Fruit fly (Drosophila melanogaster) Kc167 (cell line): ENCODE measurements around the gene Rab6.

Source experiments
- Myc ChIP-seq: fragments of >200 bp; optimal IDR thresholded peaks from 2 replicates; lab custom pipeline; 2017; ENCODE audit warnings: missing external identifiers
- Sin3A ChIP-seq: fragments of >200 bp; optimal IDR thresholded peaks from 2 replicates; lab custom pipeline; 2018; ENCODE audit warnings: missing external identifiers
- h ChIP-seq: fragments of >200 bp; optimal IDR thresholded peaks from 3 replicates; lab custom pipeline; 2018; ENCODE audit warnings: missing external identifiers
- insv ChIP-seq: fragments of >200 bp; optimal IDR thresholded peaks from 3 replicates; lab custom pipeline; 2018; ENCODE audit warnings: missing external identifiers
- psq ChIP-seq: fragments of >200 bp; optimal IDR thresholded peaks from 2 replicates; lab custom pipeline; 2017; ENCODE audit warnings: missing external identifiers
- ttk ChIP-seq: sonication (Bioruptor generic); optimal IDR thresholded peaks from 2 replicates; lab custom pipeline; 2017; ENCODE audit warnings: missing external identifiers

Rab6 gene

dm6 chr2L:12108779-12109564 lies at the start of gene Rab6, which contains the start of gene Phae1:
Rab6 (minus strand) TSS chr2L:12109116.
Phae1 (plus strand) TSS chr2L:12109417.
- no peak for TF ChIP-seq psq (lab: Kevin White, UChicago)
- TF ChIP-seq Myc (lab: Kevin White, UChicago), result no peak
- no peak for TF ChIP-seq Sin3A (lab: Kevin White, UChicago)
- no peak for TF ChIP-seq ttk (lab: Kevin White, UChicago)
- no peak for TF ChIP-seq insv
- TF ChIP-seq h (lab: Kevin White, UChicago), result no peak

DNA sequence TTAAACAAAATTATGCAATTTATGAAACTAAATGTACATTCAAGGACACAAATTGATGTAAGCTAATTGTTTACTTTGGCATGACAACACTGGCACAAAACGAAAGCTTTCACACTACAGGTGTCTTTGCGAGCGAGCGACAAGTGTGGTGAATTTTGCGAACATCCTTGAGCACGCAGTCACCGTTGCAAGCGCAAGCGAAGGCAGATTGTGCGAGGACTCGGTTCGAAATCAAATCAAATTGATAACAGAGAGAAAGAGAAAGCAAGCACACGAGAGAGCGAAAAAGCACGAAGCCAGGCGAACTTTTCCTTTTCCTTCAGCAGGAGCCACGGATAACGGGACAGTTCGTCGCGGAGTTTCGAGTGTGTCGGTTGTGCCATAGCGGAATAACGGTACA lies 33.5 kb upstream of the Rab6 start, which contains the start of gene CG31760:
TSS of gene CG31760 (plus strand) at position 342 of the 400 bp plus-strand sequence.
- TF ChIP-seq Myc (lab: Kevin White, UChicago), result no peak
- TF ChIP-seq psq (lab: Kevin White, UChicago), result no peak
- TF ChIP-seq ttk (lab: Kevin White, UChicago), result no peak
- TF ChIP-seq h (lab: Kevin White, UChicago), result no peak
- no peak for TF ChIP-seq Sin3A (lab: Kevin White, UChicago)
- no peak for TF ChIP-seq insv

DNA sequence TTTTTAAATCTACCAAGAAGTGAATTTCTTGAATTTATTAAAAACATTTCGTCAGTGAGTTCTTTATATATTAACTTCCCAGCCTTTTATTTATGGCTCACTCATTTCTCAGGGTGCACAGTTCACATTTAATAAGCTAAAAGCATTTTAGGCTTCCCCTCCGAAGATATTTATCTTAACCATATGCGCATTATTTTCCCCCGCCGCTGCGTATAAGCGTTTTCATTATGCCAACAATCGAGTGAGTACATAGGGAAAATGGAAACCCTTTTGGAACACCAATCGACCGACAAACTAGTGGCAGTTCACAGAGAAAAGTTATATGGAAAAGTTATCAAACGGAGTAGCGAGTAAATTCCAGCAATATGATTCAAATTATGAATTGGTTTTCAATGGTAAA lies 28.8 kb upstream of the Rab6 start, which contains the start of gene Gr33a:
TSS of gene Gr33a (plus strand) at position 301 of the 400 bp plus-strand sequence.
- TF ChIP-seq ttk (lab: Kevin White, UChicago) (no peak), h (lab: Kevin White, UChicago) (no peak), psq (lab: Kevin White, UChicago) (no peak), Myc (lab: Kevin White, UChicago) (no peak), insv (no peak), Sin3A (lab: Kevin White, UChicago) (no peak)

DNA sequence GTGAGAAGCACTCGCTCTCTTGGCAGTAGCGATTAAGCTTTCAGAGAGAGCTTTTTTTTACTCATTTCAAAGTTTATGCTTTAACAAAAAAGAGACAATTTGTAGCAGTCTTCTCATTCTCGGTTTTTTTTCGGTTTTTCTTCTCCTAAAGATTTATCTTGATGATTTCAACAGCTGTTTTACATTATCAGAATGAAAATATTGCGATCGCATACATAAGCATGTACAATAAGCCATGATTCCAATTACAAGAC lies 25.1 kb upstream of the Rab6 start:
- no peak for TF ChIP-seq Sin3A (lab: Kevin White, UChicago)
- TF ChIP-seq Myc (lab: Kevin White, UChicago), result no peak
- no peak for TF ChIP-seq ttk (lab: Kevin White, UChicago)
- TF ChIP-seq insv, result no peak
- no peak for TF ChIP-seq psq (lab: Kevin White, UChicago)
- TF ChIP-seq h (lab: Kevin White, UChicago), result no peak

DNA sequence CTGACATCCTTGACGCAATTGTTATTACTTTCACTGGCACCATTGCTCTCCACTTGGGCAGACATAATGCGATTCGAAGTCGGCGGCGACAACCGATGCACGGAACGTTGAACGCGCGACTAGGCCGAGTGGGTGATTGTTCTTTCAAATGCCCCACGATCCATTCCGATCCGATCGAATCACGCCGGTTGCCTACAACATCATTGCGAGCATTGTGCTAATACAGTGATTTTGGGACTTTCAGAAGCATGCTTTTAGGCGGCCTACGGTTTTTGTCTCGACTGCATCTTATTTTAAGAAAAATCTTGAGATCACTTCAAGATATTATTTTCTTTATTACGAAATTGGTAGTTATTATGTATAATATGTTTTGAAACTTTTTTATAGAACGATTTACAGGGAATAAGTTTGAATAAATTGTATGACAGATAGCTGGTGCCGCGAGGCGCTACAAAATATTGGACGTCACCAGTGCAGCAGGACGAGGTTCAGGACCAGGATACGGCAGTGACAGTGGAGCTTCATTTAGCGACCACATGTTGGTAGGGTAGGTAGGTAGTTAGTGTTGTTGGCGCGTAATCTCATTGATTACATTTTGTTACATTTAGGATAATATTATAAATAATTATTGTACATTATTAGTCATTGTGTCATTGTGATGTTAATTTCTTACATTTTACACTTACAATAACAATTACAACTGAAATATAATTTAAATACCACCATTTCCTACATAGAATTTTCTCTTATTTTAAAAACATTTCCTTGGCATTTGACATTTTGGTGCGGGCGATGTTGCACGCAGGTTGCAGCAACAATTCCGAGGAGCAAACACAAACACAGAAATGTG lies 24.6 kb upstream of the Rab6 start, which contains the start of gene rho-6:
TSS of gene rho-6 (minus strand) at position 137 of the 850 bp plus-strand sequence.
- TF ChIP-seq h (lab: Kevin White, UChicago) (no peak), Sin3A (lab: Kevin White, UChicago) (no peak), ttk (lab: Kevin White, UChicago) (no peak), psq (lab: Kevin White, UChicago) (no peak)

DNA sequence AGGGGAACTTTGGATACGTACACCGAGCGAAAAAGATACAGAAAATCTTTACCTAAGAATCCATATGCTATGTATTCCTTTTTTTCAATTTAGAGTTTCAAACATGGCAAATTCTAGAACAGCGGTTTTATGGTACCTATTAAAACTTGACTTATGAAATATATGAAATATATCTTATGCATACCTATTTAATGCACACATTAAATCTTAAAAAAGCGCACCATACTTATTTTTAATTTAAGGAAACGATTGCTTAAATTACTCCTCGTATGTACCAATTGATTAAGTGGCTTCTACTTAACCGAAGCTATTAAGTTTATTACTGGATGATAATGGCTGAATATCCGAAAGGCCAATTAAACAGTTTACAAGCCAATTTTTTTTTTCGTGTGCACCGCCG lies 11.1 kb upstream of the Rab6 start:
- no peak for TF ChIP-seq psq (lab: Kevin White, UChicago)
- no peak for TF ChIP-seq ttk (lab: Kevin White, UChicago)

dm6 chr2L:12115809-12116208 lies 6.9 kb upstream of the Rab6 start:
- TF ChIP-seq Sin3A (lab: Kevin White, UChicago) (no peak), ttk (lab: Kevin White, UChicago) (no peak), psq (lab: Kevin White, UChicago) (no peak), Myc (lab: Kevin White, UChicago) (no peak), h (lab: Kevin White, UChicago) (no peak), insv (no peak)

DNA sequence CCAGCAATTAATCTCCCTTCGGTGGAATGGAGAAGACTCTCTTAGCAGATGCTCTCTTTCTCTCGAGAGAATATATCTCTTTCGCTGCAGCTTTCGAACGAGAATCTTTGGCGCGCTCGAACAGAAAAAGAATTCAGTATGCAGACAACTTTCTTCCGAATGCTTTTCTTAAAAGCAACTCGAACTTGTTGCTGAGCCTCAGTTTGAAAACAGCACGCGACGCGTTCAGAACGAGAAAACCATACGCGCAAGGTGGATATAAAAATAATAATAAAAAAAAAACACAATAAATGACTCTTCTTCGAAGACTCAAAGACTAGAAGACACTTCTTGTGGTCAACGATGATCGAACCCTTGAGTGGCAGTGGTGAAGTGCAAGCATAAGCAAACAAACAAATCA lies 5.2 kb upstream of the Rab6 start, which contains the start of gene CG17211:
TSS of gene CG17211 (plus strand) at position 202 of the 400 bp plus-strand sequence.
- no peak for TF ChIP-seq h (lab: Kevin White, UChicago)
- no peak for TF ChIP-seq ttk (lab: Kevin White, UChicago)
- no peak for TF ChIP-seq Myc (lab: Kevin White, UChicago)
- TF ChIP-seq insv, result no peak
- no peak for TF ChIP-seq Sin3A (lab: Kevin White, UChicago)
- no peak for TF ChIP-seq psq (lab: Kevin White, UChicago)

DNA sequence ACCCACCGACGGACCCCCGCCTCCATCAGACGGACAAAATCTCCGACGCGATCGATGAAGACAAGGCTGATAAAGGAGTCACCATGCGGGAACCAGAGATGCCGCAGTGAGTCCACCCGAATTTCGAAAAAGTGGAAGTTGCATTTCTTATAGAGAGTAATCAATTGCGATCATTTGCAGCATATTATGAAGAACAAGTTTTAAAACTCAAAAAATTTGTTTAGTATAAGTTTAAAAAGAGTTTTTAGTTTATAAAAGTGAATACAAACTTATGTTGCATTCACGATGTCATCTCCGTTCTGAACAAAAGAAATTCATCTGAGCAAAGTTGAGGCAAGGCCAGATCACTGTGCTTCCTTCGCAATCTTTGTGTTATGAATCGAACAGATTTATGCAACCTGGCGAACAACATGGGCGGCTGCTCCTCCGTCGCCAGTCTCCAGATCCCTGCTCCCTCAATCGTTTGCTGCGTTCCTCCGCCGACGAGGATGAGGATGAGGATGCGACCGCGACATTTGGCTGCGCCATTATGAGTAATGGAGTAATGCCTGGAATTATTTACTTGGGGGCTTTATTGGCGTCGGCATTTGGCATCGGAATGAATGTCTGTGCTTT lies 4.1 kb upstream of the Rab6 start:
- TF ChIP-seq h (lab: Kevin White, UChicago), result no peak
- no peak for TF ChIP-seq insv
- no peak for TF ChIP-seq ttk (lab: Kevin White, UChicago)
- TF ChIP-seq psq (lab: Kevin White, UChicago), result no peak
- no peak for TF ChIP-seq Myc (lab: Kevin White, UChicago)
- TF ChIP-seq Sin3A (lab: Kevin White, UChicago), result no peak

DNA sequence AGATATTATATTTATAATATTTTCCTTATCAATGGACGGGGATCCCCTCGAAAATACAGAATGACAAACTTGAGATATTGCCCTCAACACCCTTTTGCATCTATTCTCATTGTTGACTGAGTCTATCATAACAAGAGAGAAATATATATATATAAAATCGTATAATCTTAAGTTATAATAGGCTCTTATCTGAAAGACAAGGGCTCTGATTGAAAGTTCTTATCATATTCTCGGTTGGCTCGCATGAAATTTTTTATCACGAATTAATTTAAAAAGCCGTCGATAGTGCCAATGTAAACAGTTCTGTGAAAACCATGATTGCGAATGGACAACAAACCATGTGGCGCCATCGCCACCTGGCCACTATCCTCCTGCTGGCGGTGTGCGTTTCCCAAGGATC lies 1.9 kb upstream of the Rab6 start, which contains the start of gene Phae2:
TSS of gene Phae2 (plus strand) at position 301 of the 400 bp plus-strand sequence.
- TF ChIP-seq ttk (lab: Kevin White, UChicago) (no peak), Sin3A (lab: Kevin White, UChicago) (no peak), h (lab: Kevin White, UChicago) (no peak), psq (lab: Kevin White, UChicago) (no peak), Myc (lab: Kevin White, UChicago) (no peak), insv (no peak)

DNA sequence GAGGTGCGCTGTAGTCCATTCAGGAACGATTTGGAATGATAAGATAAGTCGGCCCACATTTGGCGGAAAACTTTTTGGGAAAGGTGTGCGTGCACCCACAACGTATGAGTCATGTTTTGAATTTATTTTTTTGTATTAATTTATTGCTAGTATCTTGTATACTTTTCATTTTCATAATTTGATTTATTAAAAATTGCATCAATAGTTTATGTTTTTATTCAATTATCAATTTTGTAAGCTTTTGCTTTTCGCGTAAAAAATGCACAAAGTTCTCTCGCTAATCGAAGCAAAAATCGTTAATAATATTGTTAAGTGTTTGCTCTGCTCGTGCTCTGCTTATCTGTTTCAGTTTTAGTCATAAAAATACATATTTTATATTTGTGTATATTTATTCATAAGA lies 1.8 kb downstream of the Rab6 start:
- TF ChIP-seq h (lab: Kevin White, UChicago), result no peak
- TF ChIP-seq ttk (lab: Kevin White, UChicago), result no peak
- TF ChIP-seq Sin3A (lab: Kevin White, UChicago), result no peak
- TF ChIP-seq insv, result no peak
- no peak for TF ChIP-seq psq (lab: Kevin White, UChicago)
- TF ChIP-seq Myc (lab: Kevin White, UChicago), result no peak
